Fruit fly (Drosophila melanogaster) whole organism, embryonic: ENCODE results near the gene CSN5.

Experiments
- B-H1 ChIP-seq: fragments of 200-800 bp; sonication (Bioruptor generic); IDR thresholded peaks from 3 replicates; pipeline ENCODE4 v1.3.6; 2022; ENCODE audit warnings: missing biosample characterization, missing genetic modification characterization
- CG10147 ChIP-seq: fragments of 200-800 bp; sonication (Bioruptor generic); optimal IDR thresholded peaks from 2 replicates; lab custom pipeline; 2019; ENCODE audit warnings: missing biosample characterization, mild to moderate bottlenecking, missing genetic modification characterization, moderate library complexity
- CG10654 ChIP-seq: fragments of 200-800 bp; sonication (Bioruptor generic); optimal IDR thresholded peaks from 2 replicates; lab custom pipeline; 2016; ENCODE audit warnings: missing biosample characterization, missing genetic modification characterization
- CG11456 ChIP-seq: fragments of 200-800 bp; sonication (Bioruptor generic); IDR thresholded peaks from 3 replicates; pipeline ENCODE4 v1.3.6; 2022; ENCODE audit warnings: missing biosample characterization, missing genetic modification characterization
- CG11560 ChIP-seq: fragments of 200-800 bp; sonication (Bioruptor generic); IDR thresholded peaks from 3 replicates; pipeline ENCODE4 v1.3.6; 2022; ENCODE audit warnings: missing biosample characterization, missing genetic modification characterization
- CG12744 ChIP-seq: fragments of 200-800 bp; sonication (Bioruptor generic); optimal IDR thresholded peaks from 2 replicates; lab custom pipeline; 2016; ENCODE audit warnings: missing biosample characterization, missing genetic modification characterization
- CG13123 ChIP-seq: fragments of 200-800 bp; sonication (Bioruptor generic); optimal IDR thresholded peaks from 2 replicates; lab custom pipeline; 2016; ENCODE audit warnings: missing biosample characterization, missing genetic modification characterization
- CG15269 ChIP-seq: fragments of 200-800 bp; sonication (Bioruptor generic); optimal IDR thresholded peaks from 2 replicates; lab custom pipeline; 2018; ENCODE audit warnings: missing biosample characterization, mild to moderate bottlenecking, missing genetic modification characterization, moderate library complexity
- CG16863 ChIP-seq: fragments of 200-800 bp; sonication (Bioruptor generic); optimal IDR thresholded peaks from 3 replicates; lab custom pipeline; 2016; ENCODE audit warnings: missing biosample characterization, missing genetic modification characterization
- CG3407 ChIP-seq: fragments of 200-800 bp; sonication (Bioruptor generic); optimal IDR thresholded peaks from 2 replicates; lab custom pipeline; 2018; ENCODE audit warnings: missing biosample characterization, mild to moderate bottlenecking, missing genetic modification characterization
- CG6654 ChIP-seq: fragments of 200-800 bp; sonication (Bioruptor generic); optimal IDR thresholded peaks from 2 replicates; lab custom pipeline; 2017; ENCODE audit warnings: missing biosample characterization, mild to moderate bottlenecking, missing genetic modification characterization
- CG9609 ChIP-seq: fragments of 200-800 bp; sonication (Bioruptor generic); optimal IDR thresholded peaks from 3 replicates; lab custom pipeline; 2016; ENCODE audit warnings: missing biosample characterization, missing genetic modification characterization
- CHES-1-like ChIP-seq: fragments of 200-800 bp; sonication (Bioruptor generic); optimal IDR thresholded peaks from 2 replicates; lab custom pipeline; 2016; ENCODE audit warnings: missing biosample characterization, missing genetic modification characterization
- D19B ChIP-seq: fragments of 200-800 bp; sonication (Bioruptor generic); optimal IDR thresholded peaks from 2 replicates; lab custom pipeline; 2017; ENCODE audit warnings: missing biosample characterization, mild to moderate bottlenecking, missing genetic modification characterization
- Doc3 ChIP-seq: fragments of 200-800 bp; sonication (Bioruptor generic); IDR thresholded peaks from 3 replicates; pipeline ENCODE4 v1.3.6; 2022; ENCODE audit warnings: missing biosample characterization, missing genetic modification characterization; ENCODE audit not compliant: partially characterized antibody
- Dref ChIP-seq: fragments of 200-800 bp; sonication (Bioruptor generic); IDR thresholded peaks from 2 replicates; pipeline ENCODE4 v1.3.6; 2022; ENCODE audit warnings: missing biosample characterization, missing genetic modification characterization
- E2f1 ChIP-seq: fragments of 200-800 bp; sonication (Bioruptor generic); IDR thresholded peaks from 2 replicates; pipeline ENCODE4 v1.3.6; 2022; ENCODE audit warnings: missing biosample characterization, missing genetic modification characterization
- Fer2 ChIP-seq: fragments of 200-800 bp; sonication (Bioruptor generic); optimal IDR thresholded peaks from 2 replicates; lab custom pipeline; 2018; ENCODE audit warnings: missing biosample characterization, mild to moderate bottlenecking, missing genetic modification characterization, moderate library complexity
- H15 ChIP-seq: fragments of 200-800 bp; sonication (Bioruptor generic); IDR thresholded peaks from 3 replicates; pipeline ENCODE4 v1.3.6; 2022; ENCODE audit warnings: missing biosample characterization, missing genetic modification characterization
- HLH54F ChIP-seq: fragments of 200-800 bp; sonication (Bioruptor generic); optimal IDR thresholded peaks from 3 replicates; lab custom pipeline; 2016; ENCODE audit warnings: missing biosample characterization, missing genetic modification characterization
- Hey ChIP-seq: fragments of 200-800 bp; sonication (Bioruptor generic); optimal IDR thresholded peaks from 3 replicates; lab custom pipeline; 2018; ENCODE audit warnings: missing biosample characterization, mild to moderate bottlenecking, missing genetic modification characterization
- Hr51 ChIP-seq, 2 experiments: fragments of 200-800 bp; sonication (Bioruptor generic); optimal IDR thresholded peaks; 2 replicates in 1 of 2; 3 replicates in 1 of 2; lab custom pipeline; 2016 to 2018; ENCODE audit warnings: missing biosample characterization in 2 of 2, missing genetic modification characterization in 2 of 2, mild to moderate bottlenecking in 1 of 2, moderate library complexity in 1 of 2
- Lpt ChIP-seq: fragments of >200 bp; optimal IDR thresholded peaks from 2 replicates; lab custom pipeline; 2018; ENCODE audit warnings: missing biosample characterization, missing genetic modification characterization
- NFAT ChIP-seq: fragments of 200-800 bp; sonication (Bioruptor generic); IDR thresholded peaks from 2 replicates; pipeline ENCODE4 v1.3.6; 2022; ENCODE audit warnings: missing biosample characterization, missing genetic modification characterization
- PHDP ChIP-seq: fragments of 200-800 bp; sonication (Bioruptor generic); optimal IDR thresholded peaks from 3 replicates; lab custom pipeline; 2018; ENCODE audit warnings: missing biosample characterization, mild to moderate bottlenecking, missing genetic modification characterization, moderate library complexity
- Rfx ChIP-seq: fragments of 200-800 bp; sonication (Bioruptor generic); IDR thresholded peaks from 2 replicates; pipeline ENCODE4 v1.3.6; 2022; ENCODE audit warnings: missing biosample characterization, missing genetic modification characterization
- Rx ChIP-seq: fragments of 200-800 bp; sonication (Bioruptor generic); IDR thresholded peaks from 2 replicates; pipeline ENCODE4 v1.3.6; 2022; ENCODE audit warnings: missing biosample characterization, missing genetic modification characterization
- Six4 ChIP-seq: fragments of 200-800 bp; sonication (Bioruptor generic); optimal IDR thresholded peaks from 2 replicates; lab custom pipeline; 2016; ENCODE audit warnings: missing biosample characterization, missing genetic modification characterization
- btn ChIP-seq: fragments of 200-800 bp; sonication (Bioruptor generic); optimal IDR thresholded peaks from 2 replicates; lab custom pipeline; 2016; ENCODE audit warnings: missing biosample characterization, missing genetic modification characterization
- cwo ChIP-seq: fragments of 200-800 bp; sonication (Bioruptor generic); optimal IDR thresholded peaks from 3 replicates; lab custom pipeline; 2017; ENCODE audit warnings: missing biosample characterization, missing genetic modification characterization, mild to moderate bottlenecking, moderate library complexity, missing genetic modification reagents
- da ChIP-seq: fragments of 200-800 bp; sonication (Bioruptor generic); optimal IDR thresholded peaks from 2 replicates; lab custom pipeline; 2016; ENCODE audit warnings: missing biosample characterization, missing genetic modification characterization
- dan ChIP-seq: fragments of 200-800 bp; sonication (Bioruptor generic); IDR thresholded peaks from 2 replicates; pipeline ENCODE4 v1.3.6; 2022; ENCODE audit warnings: missing biosample characterization, missing genetic modification characterization
- dimm ChIP-seq: fragments of 200-800 bp; sonication (Bioruptor generic); IDR thresholded peaks from 2 replicates; pipeline ENCODE4 v1.3.6; 2022; ENCODE audit warnings: missing biosample characterization, missing genetic modification characterization
- dmrt99B ChIP-seq: fragments of 200-800 bp; sonication (Bioruptor generic); optimal IDR thresholded peaks from 2 replicates; lab custom pipeline; 2018; ENCODE audit warnings: missing biosample characterization, mild to moderate bottlenecking, missing genetic modification characterization, moderate library complexity
- dpn ChIP-seq, 2 experiments: fragments of 200-800 bp; sonication (Bioruptor generic); optimal IDR thresholded peaks; 3 replicates each; lab custom pipeline; 2016; ENCODE audit warnings: missing biosample characterization in 2 of 2, missing genetic modification characterization in 2 of 2
- eyg ChIP-seq: fragments of 200-800 bp; sonication (Bioruptor generic); optimal IDR thresholded peaks from 3 replicates; lab custom pipeline; 2016; ENCODE audit warnings: missing biosample characterization, missing genetic modification characterization
- gcm ChIP-seq: fragments of 200-800 bp; sonication (Bioruptor generic); optimal IDR thresholded peaks from 2 replicates; lab custom pipeline; 2019; ENCODE audit warnings: missing biosample characterization, mild to moderate bottlenecking, missing genetic modification characterization, moderate library complexity
- hth ChIP-seq: fragments of >200 bp; optimal IDR thresholded peaks from 2 replicates; lab custom pipeline; 2017; ENCODE audit warnings: inconsistent platforms
- maf-S ChIP-seq: fragments of 200-800 bp; sonication (Bioruptor generic); optimal IDR thresholded peaks from 2 replicates; lab custom pipeline; 2016; ENCODE audit warnings: missing biosample characterization, missing genetic modification characterization
- nom ChIP-seq: fragments of 200-800 bp; sonication (Bioruptor generic); optimal IDR thresholded peaks from 2 replicates; lab custom pipeline; 2017; ENCODE audit warnings: missing biosample characterization, missing genetic modification characterization, mild to moderate bottlenecking, moderate library complexity, missing genetic modification reagents
- oc ChIP-seq: fragments of 200-800 bp; sonication (Bioruptor generic); optimal IDR thresholded peaks from 2 replicates; lab custom pipeline; 2018; ENCODE audit warnings: missing biosample characterization, mild to moderate bottlenecking, missing genetic modification characterization, moderate library complexity
- pzg ChIP-seq: fragments of 200-800 bp; sonication (Bioruptor generic); optimal IDR thresholded peaks from 3 replicates; lab custom pipeline; 2018; ENCODE audit warnings: missing biosample characterization, mild to moderate bottlenecking, missing genetic modification characterization, moderate library complexity
- ranshi ChIP-seq: fragments of 200-800 bp; sonication (Bioruptor generic); IDR thresholded peaks from 2 replicates; pipeline ENCODE4 v1.3.6; 2022; ENCODE audit warnings: missing biosample characterization, missing genetic modification characterization
- repo ChIP-seq: fragments of 200-800 bp; sonication (Bioruptor generic); optimal IDR thresholded peaks from 2 replicates; lab custom pipeline; 2016; ENCODE audit warnings: missing biosample characterization, missing genetic modification characterization
- scrt ChIP-seq: fragments of 200-800 bp; sonication (Bioruptor generic); optimal IDR thresholded peaks from 2 replicates; lab custom pipeline; 2018; ENCODE audit warnings: missing biosample characterization, mild to moderate bottlenecking, missing genetic modification characterization, moderate library complexity
- sob ChIP-seq: fragments of 200-800 bp; sonication (Bioruptor generic); IDR thresholded peaks from 2 replicates; pipeline ENCODE4 v1.3.6; 2022; ENCODE audit warnings: missing biosample characterization, missing genetic modification characterization
- ssp ChIP-seq: fragments of 200-800 bp; sonication (Bioruptor generic); IDR thresholded peaks from 2 replicates; pipeline ENCODE4 v1.3.6; 2022; ENCODE audit warnings: missing biosample characterization, missing genetic modification characterization
- stwl ChIP-seq: fragments of 200-800 bp; sonication (Bioruptor generic); optimal IDR thresholded peaks from 3 replicates; lab custom pipeline; 2018; ENCODE audit warnings: missing biosample characterization, mild to moderate bottlenecking, missing genetic modification characterization, moderate library complexity
- ttk ChIP-seq: fragments of 200-800 bp; sonication (Bioruptor generic); IDR thresholded peaks from 2 replicates; pipeline ENCODE4 v2.1.2; 2022; ENCODE audit warnings: missing biosample characterization, missing genetic modification characterization
- yki ChIP-seq: fragments of >200 bp; optimal IDR thresholded peaks from 3 replicates; lab custom pipeline; 2018

The CSN5 gene

dm6 chr3R:16448378-16449134 is 21.3 kb upstream of the CSN5 start (continued):
- TF ChIP-seq cwo (GFP tag; lab: Kevin White, UChicago) = peak; percentile 23
- TF ChIP-seq CG15269 (tag; lab: Kevin White, UChicago) = peak; percentile 56
- peak; percentile 23 for TF ChIP-seq HLH54F (GFP tag; lab: Kevin White, UChicago)
- TF ChIP-seq nom (GFP tag; lab: Kevin White, UChicago) = peak; percentile 90
- peak; percentile 75 for TF ChIP-seq dimm (GFP tag; lab: Robert Waterston, UW)
- TF ChIP-seq CG3407 = peak; percentile 48
- no peak; the same call in 2 of the 3 replicates for TF ChIP-seq CG11560 (tag; lab: Robert Waterston, UW)
- no peak for TF ChIP-seq hth (lab: Kevin White, UChicago)
- no peak for TF ChIP-seq Lpt
- peak; percentile 35 for TF ChIP-seq CG12744 (GFP tag; lab: Kevin White, UChicago)
- peak; percentile 76 for TF ChIP-seq ranshi
- peak; percentile 44 for TF ChIP-seq scrt (GFP tag; lab: Kevin White, UChicago)
- TF ChIP-seq btn (GFP tag; lab: Kevin White, UChicago) = no peak
- peak; percentile 59 for TF ChIP-seq dmrt99B (tag; lab: Kevin White, UChicago)
- no peak for TF ChIP-seq CHES-1-like
- TF ChIP-seq pzg (GFP tag; lab: Kevin White, UChicago) = no peak
- no peak for TF ChIP-seq repo
- no peak for TF ChIP-seq D19B (GFP tag; lab: Kevin White, UChicago)
- TF ChIP-seq Fer2 = peak; percentile 7
- TF ChIP-seq Six4 (GFP tag; lab: Kevin White, UChicago) = peak; percentile 28
- TF ChIP-seq dan (GFP tag; lab: Robert Waterston, UW) = peak; percentile 52; the same call in 1 of the 2 replicates
- TF ChIP-seq Hr51 (GFP tag; optimal IDR thresholded peaks at IDR 0.05; lab: Kevin White, UChicago) = peak in 1 of 2 experiments; percentile 73
- TF ChIP-seq eyg (GFP tag; lab: Kevin White, UChicago) = no peak
- peak; percentile 86 for TF ChIP-seq Rx
- TF ChIP-seq ttk (GFP tag; lab: Robert Waterston, UW) = peak; percentile 73
- peak; percentile 66 for TF ChIP-seq CG6654 (GFP tag; lab: Kevin White, UChicago)
- peak; percentile 88 for TF ChIP-seq H15 (GFP tag; lab: Robert Waterston, UW)
- TF ChIP-seq E2f1 (GFP tag; lab: Robert Waterston, UW) = peak; percentile 81
- no peak for TF ChIP-seq Doc3 (GFP tag; lab: Robert Waterston, UW)
- no peak for TF ChIP-seq Dref (GFP tag; lab: Robert Waterston, UW)
- TF ChIP-seq B-H1 (GFP tag; lab: Robert Waterston, UW) = peak; percentile 77
- no peak for TF ChIP-seq Hey (tag; lab: Kevin White, UChicago)
- peak; percentile 82 for TF ChIP-seq CG9609
- TF ChIP-seq ssp (GFP tag; lab: Robert Waterston, UW) = peak; percentile 28
- peak; percentile 1 for TF ChIP-seq CG16863
- no peak for TF ChIP-seq stwl (tag; lab: Kevin White, UChicago)
- peak; percentile 41; the same call in 1 of the 2 replicates for TF ChIP-seq NFAT (GFP tag; lab: Robert Waterston, UW)
- peak; percentile 67 for TF ChIP-seq CG10147
- TF ChIP-seq oc (tag; lab: Kevin White, UChicago) = peak; percentile 65
- no peak for TF ChIP-seq yki
- peak; percentile 66 for TF ChIP-seq sob (GFP tag; lab: Robert Waterston, UW)
- TF ChIP-seq Rfx (GFP tag; lab: Robert Waterston, UW) = peak; percentile 77
- peak; percentile 5 for TF ChIP-seq CG13123 (GFP tag; lab: Kevin White, UChicago)
- TF ChIP-seq PHDP (tag; lab: Kevin White, UChicago) = peak; percentile 79
- peak; percentile 50 for TF ChIP-seq da (GFP tag; lab: Kevin White, UChicago)
- peak; percentile 60 for TF ChIP-seq CG10654
- peak; percentile 83; the same call in 2 of the 3 replicates for TF ChIP-seq CG11456 (GFP tag; lab: Robert Waterston, UW)
- peak; percentile 53 for TF ChIP-seq gcm (GFP tag; lab: Kevin White, UChicago)
- TF ChIP-seq maf-S = peak; percentile 30
- peak in 1 of 2 experiments; percentile 71 for TF ChIP-seq dpn (GFP tag; optimal IDR thresholded peaks at IDR 0.05; lab: Kevin White, UChicago)
